Worm (Caenorhabditis elegans) whole organism, L1 larva: ENCODE data around the gene F14F3.4.

Experiments used
- ama-1 ChIP-seq: fragments of 150-350 bp; optimal IDR thresholded peaks from 2 replicates; lab custom pipeline; 2014
- blmp-1 ChIP-seq: fragments of 150-350 bp; optimal IDR thresholded peaks from 2 replicates; lab custom pipeline; 2014; ENCODE audit warnings: missing biosample characterization, missing genetic modification characterization
- ceh-82 ChIP-seq, 3 experiments: fragments of 150-350 bp in 1 of 3; sonication (generic microtip) in 2 of 3; optimal IDR thresholded peaks; 2 replicates each; lab custom pipeline; 2014 to 2017; ENCODE audit warnings: missing biosample characterization in 3 of 3, missing genetic modification characterization in 3 of 3
- elt-2 ChIP-seq: sonication (generic microtip); optimal IDR thresholded peaks from 2 replicates; lab custom pipeline; 2016; ENCODE audit warnings: missing genetic modification characterization, mild to moderate bottlenecking, inconsistent platforms, missing compliant biosample characterization, missing genetic modification reagents
- mef-2 ChIP-seq: fragments of 150-350 bp; optimal IDR thresholded peaks from 2 replicates; lab custom pipeline; 2014; ENCODE audit warnings: missing biosample characterization, missing genetic modification characterization
- unc-86 ChIP-seq: sonication (generic microtip); optimal IDR thresholded peaks from 2 replicates; lab custom pipeline; 2016; ENCODE audit warnings: missing genetic modification characterization, missing compliant biosample characterization

- TF ChIP-seq unc-86 = no peak
- TF ChIP-seq elt-2 (tag; lab: Kevin White, UChicago) = no peak
- no peak for TF ChIP-seq mef-2 (tag; lab: Kevin White, UChicago)
- TF ChIP-seq blmp-1 (tag; lab: Kevin White, UChicago) = no peak
- no peak for TF ChIP-seq ceh-82 (tag; optimal IDR thresholded peaks at IDR 0.05; lab: Kevin White, UChicago)
- TF ChIP-seq ama-1 (lab: Kevin White, UChicago) = no peak
Measured at ce11 chrX:10521313-10521712, at the start of gene F14F3.4.
